Worm (Caenorhabditis elegans) whole organism, L1 larva: Measurements from ENCODE around the gene eas-1.

ENCODE experiments used
- C16A3.4 ChIP-seq: fragments of 150-350 bp; optimal IDR thresholded peaks from 2 replicates; lab custom pipeline; 2014; ENCODE audit warnings: missing biosample characterization, missing genetic modification characterization
- C34B4.2 ChIP-seq: sonication (generic microtip); optimal IDR thresholded peaks from 2 replicates; lab custom pipeline; 2017; ENCODE audit warnings: mild to moderate bottlenecking, missing genetic modification characterization, missing compliant biosample characterization
- F16B12.6 ChIP-seq: fragments of 150-350 bp; optimal IDR thresholded peaks from 2 replicates; lab custom pipeline; 2014; ENCODE audit warnings: missing biosample characterization, missing genetic modification characterization
- alr-1 ChIP-seq: fragments of 200-800 bp; sonication (Bioruptor generic); optimal IDR thresholded peaks from 2 replicates; lab custom pipeline; 2018; ENCODE audit warnings: borderline replicate concordance, mild to moderate bottlenecking, missing genetic modification characterization, missing compliant biosample characterization
- aly-2 ChIP-seq: fragments of 150-350 bp; optimal IDR thresholded peaks from 2 replicates; lab custom pipeline; 2014; ENCODE audit warnings: missing biosample characterization, missing genetic modification characterization
- ama-1 ChIP-seq: fragments of 150-350 bp; optimal IDR thresholded peaks from 2 replicates; lab custom pipeline; 2014
- blmp-1 ChIP-seq: fragments of 150-350 bp; optimal IDR thresholded peaks from 2 replicates; lab custom pipeline; 2014; ENCODE audit warnings: missing biosample characterization, missing genetic modification characterization
- ceh-82 ChIP-seq, 3 experiments: fragments of 150-350 bp in 1 of 3; sonication (generic microtip) in 2 of 3; optimal IDR thresholded peaks; 2 replicates each; lab custom pipeline; 2014 to 2017; ENCODE audit warnings: missing biosample characterization in 3 of 3, missing genetic modification characterization in 3 of 3
- ceh-88 ChIP-seq: fragments of 200-800 bp; sonication (Bioruptor generic); IDR thresholded peaks from 2 replicates; pipeline ENCODE4 v1.3.6; 2022; ENCODE audit warnings: missing genetic modification characterization, missing compliant biosample characterization
- dpl-1 ChIP-seq, 3 experiments: fragments of 150-350 bp in 2 of 3; sonication (generic microtip) in 1 of 3; optimal IDR thresholded peaks; 2 replicates each; lab custom pipeline; 2014 to 2017; ENCODE audit warnings: missing biosample characterization in 3 of 3, missing genetic modification characterization in 3 of 3, missing genetic modification reagents in 3 of 3
- dsc-1 ChIP-seq: sonication (generic microtip); optimal IDR thresholded peaks from 2 replicates; lab custom pipeline; 2016; ENCODE audit warnings: mild to moderate bottlenecking, missing genetic modification characterization, missing compliant biosample characterization
- efl-1 ChIP-seq, 4 experiments: fragments of 150-350 bp; optimal IDR thresholded peaks in 3 of 4; peaks in 1 of 4; 1 replicate in 1 of 4; 2 replicates in 3 of 4; lab custom pipeline; 2014; ENCODE audit warnings: missing biosample characterization in 2 of 4, missing genetic modification characterization in 2 of 4, missing genetic modification reagents in 2 of 4
- efl-3 ChIP-seq: fragments of 200-800 bp; sonication (Bioruptor generic); optimal IDR thresholded peaks from 2 replicates; lab custom pipeline; 2018; ENCODE audit warnings: mild to moderate bottlenecking, missing genetic modification characterization, missing compliant biosample characterization
- elt-2 ChIP-seq: sonication (generic microtip); optimal IDR thresholded peaks from 2 replicates; lab custom pipeline; 2016; ENCODE audit warnings: missing genetic modification characterization, mild to moderate bottlenecking, inconsistent platforms, missing compliant biosample characterization, missing genetic modification reagents
- elt-3 ChIP-seq, 6 experiments: fragments of 150-350 bp in 1 of 6; sonication (generic microtip); optimal IDR thresholded peaks; 2 replicates each; lab custom pipeline; 2017 to 2018; ENCODE audit warnings: missing biosample characterization in 6 of 6, missing genetic modification characterization in 6 of 6, inconsistent platforms in 1 of 6
- fkh-10 ChIP-seq: sonication (generic microtip); optimal IDR thresholded peaks from 2 replicates; lab custom pipeline; 2017; ENCODE audit warnings: missing biosample characterization, missing genetic modification reagents, missing genetic modification characterization
- fkh-8 ChIP-seq: sonication (generic microtip); optimal IDR thresholded peaks from 2 replicates; lab custom pipeline; 2016; ENCODE audit warnings: mild to moderate bottlenecking, missing genetic modification characterization, missing compliant biosample characterization
- grh-1 ChIP-seq: fragments of 200-800 bp; sonication (Bioruptor generic); IDR thresholded peaks from 2 replicates; pipeline ENCODE4 v1.3.6; 2022; ENCODE audit warnings: missing genetic modification reagents, missing genetic modification characterization, missing compliant biosample characterization
- irx-1 ChIP-seq: sonication (generic microtip); optimal IDR thresholded peaks from 2 replicates; lab custom pipeline; 2016; ENCODE audit warnings: missing genetic modification characterization, missing compliant biosample characterization
- isw-1 ChIP-seq: fragments of 200-800 bp; sonication (Bioruptor generic); IDR thresholded peaks from 2 replicates; pipeline ENCODE4 v1.3.6; 2022; ENCODE audit warnings: missing genetic modification characterization, missing compliant biosample characterization
- jun-1 ChIP-seq: fragments of 150-350 bp; optimal IDR thresholded peaks from 2 replicates; lab custom pipeline; 2014; ENCODE audit warnings: missing biosample characterization, missing genetic modification reagents, missing genetic modification characterization
- lin-13 ChIP-seq: fragments of 150-350 bp; optimal IDR thresholded peaks from 2 replicates; lab custom pipeline; 2014; ENCODE audit warnings: missing biosample characterization, missing genetic modification reagents, missing genetic modification characterization
- lin-14 ChIP-seq: fragments of 200-800 bp; sonication (Bioruptor generic); optimal IDR thresholded peaks from 2 replicates; lab custom pipeline; 2018; ENCODE audit warnings: mild to moderate bottlenecking, missing genetic modification characterization, moderate library complexity, missing compliant biosample characterization
- lin-35 ChIP-seq, 2 experiments: fragments of 150-350 bp; optimal IDR thresholded peaks; 2 replicates each; lab custom pipeline; 2014; ENCODE audit warnings: missing biosample characterization in 2 of 2, missing genetic modification characterization in 2 of 2, missing genetic modification reagents in 2 of 2
- lin-39 ChIP-seq: fragments of 150-350 bp; optimal IDR thresholded peaks from 2 replicates; lab custom pipeline; 2014; ENCODE audit warnings: missing biosample characterization, missing genetic modification reagents, missing genetic modification characterization
- lir-3 ChIP-seq: sonication (generic microtip); optimal IDR thresholded peaks from 2 replicates; lab custom pipeline; 2016; ENCODE audit warnings: mild to moderate bottlenecking, missing genetic modification characterization, moderate library complexity, missing compliant biosample characterization; ENCODE audit not compliant: poor library complexity
- lsy-2 ChIP-seq, 2 experiments: fragments of 150-350 bp; optimal IDR thresholded peaks; 2 replicates each; lab custom pipeline; 2014; ENCODE audit warnings: missing biosample characterization in 2 of 2, missing genetic modification characterization in 2 of 2
- mef-2 ChIP-seq: fragments of 150-350 bp; optimal IDR thresholded peaks from 2 replicates; lab custom pipeline; 2014; ENCODE audit warnings: missing biosample characterization, missing genetic modification characterization
- mep-1 ChIP-seq: fragments of 150-350 bp; optimal IDR thresholded peaks from 2 replicates; lab custom pipeline; 2014; ENCODE audit warnings: missing biosample characterization, missing genetic modification characterization
- nhr-12 ChIP-seq: sonication (generic microtip); optimal IDR thresholded peaks from 2 replicates; lab custom pipeline; 2017; ENCODE audit warnings: missing biosample characterization, missing genetic modification characterization
- nhr-20 ChIP-seq: sonication (generic microtip); optimal IDR thresholded peaks from 2 replicates; lab custom pipeline; 2016; ENCODE audit warnings: mild to moderate bottlenecking, missing genetic modification characterization, missing compliant biosample characterization
- nhr-237 ChIP-seq: fragments of 150-350 bp; optimal IDR thresholded peaks from 2 replicates; lab custom pipeline; 2014; ENCODE audit warnings: missing biosample characterization, missing genetic modification characterization
- nhr-28 ChIP-seq: fragments of 150-350 bp; optimal IDR thresholded peaks from 2 replicates; lab custom pipeline; 2014; ENCODE audit warnings: missing biosample characterization, missing genetic modification characterization
- nhr-77 ChIP-seq: fragments of 150-350 bp; optimal IDR thresholded peaks from 2 replicates; lab custom pipeline; 2014; ENCODE audit warnings: missing biosample characterization, missing genetic modification characterization
- nhr-84 ChIP-seq: sonication (generic microtip); optimal IDR thresholded peaks from 2 replicates; lab custom pipeline; 2017; ENCODE audit warnings: missing biosample characterization, missing genetic modification characterization
- nhr-85 ChIP-seq: sonication (generic microtip); peaks from one replicate; lab custom pipeline; 2016; ENCODE audit warnings: missing genetic modification characterization, inconsistent platforms, missing compliant biosample characterization
- pax-3 ChIP-seq: fragments of 200-800 bp; sonication (Bioruptor generic); optimal IDR thresholded peaks from 2 replicates; lab custom pipeline; 2018; ENCODE audit warnings: mild to moderate bottlenecking, missing genetic modification characterization, moderate library complexity, missing compliant biosample characterization
- skn-1 ChIP-seq: fragments of 150-350 bp; optimal IDR thresholded peaks from 2 replicates; lab custom pipeline; 2014; ENCODE audit warnings: missing biosample characterization, missing genetic modification characterization
- snpc-4 ChIP-seq: fragments of 150-350 bp; optimal IDR thresholded peaks from 2 replicates; lab custom pipeline; 2014; ENCODE audit warnings: missing biosample characterization, missing genetic modification characterization
- snu-23 ChIP-seq: sonication (generic microtip); optimal IDR thresholded peaks from 2 replicates; lab custom pipeline; 2016; ENCODE audit warnings: missing genetic modification characterization, missing compliant biosample characterization
- sox-4 ChIP-seq: sonication (generic microtip); optimal IDR thresholded peaks from 2 replicates; lab custom pipeline; 2016; ENCODE audit warnings: missing genetic modification characterization, missing compliant biosample characterization
- sup-37 ChIP-seq: fragments of 200-800 bp; sonication (Bioruptor generic); optimal IDR thresholded peaks from 2 replicates; lab custom pipeline; 2018; ENCODE audit warnings: mild to moderate bottlenecking, missing genetic modification characterization, missing compliant biosample characterization
- tbx-2 ChIP-seq: sonication (generic microtip); optimal IDR thresholded peaks from 2 replicates; lab custom pipeline; 2016; ENCODE audit warnings: missing genetic modification characterization, missing compliant biosample characterization
- tlp-1 ChIP-seq: fragments of 150-350 bp; optimal IDR thresholded peaks from 2 replicates; lab custom pipeline; 2014; ENCODE audit warnings: missing biosample characterization, missing genetic modification characterization
- unc-130 ChIP-seq: fragments of 150-350 bp; optimal IDR thresholded peaks from 2 replicates; lab custom pipeline; 2017; ENCODE audit warnings: missing biosample characterization, missing genetic modification characterization, inconsistent platforms
- unc-62 ChIP-seq: fragments of 150-350 bp; optimal IDR thresholded peaks from 2 replicates; lab custom pipeline; 2014; ENCODE audit warnings: missing biosample characterization, missing genetic modification reagents, missing genetic modification characterization
- unc-86 ChIP-seq: sonication (generic microtip); optimal IDR thresholded peaks from 2 replicates; lab custom pipeline; 2016; ENCODE audit warnings: missing genetic modification characterization, missing compliant biosample characterization
- xbp-1 ChIP-seq: sonication (generic microtip); optimal IDR thresholded peaks from 2 replicates; lab custom pipeline; 2016; ENCODE audit warnings: missing genetic modification characterization, missing compliant biosample characterization
- zag-1 ChIP-seq: fragments of 150-350 bp; optimal IDR thresholded peaks from 2 replicates; lab custom pipeline; 2014; ENCODE audit warnings: missing biosample characterization, missing genetic modification characterization
- ztf-11 ChIP-seq, 2 experiments: sonication (generic microtip); optimal IDR thresholded peaks; 2 replicates each; lab custom pipeline; 2016 to 2017; ENCODE audit warnings: missing genetic modification characterization in 2 of 2, missing biosample characterization in 1 of 2, missing compliant biosample characterization in 1 of 2
- ztf-4 ChIP-seq: fragments of 150-350 bp; optimal IDR thresholded peaks from 2 replicates; lab custom pipeline; 2014; ENCODE audit warnings: missing biosample characterization, missing genetic modification characterization

The eas-1 gene

ce11 chrII:4741527-4742187 is 1.4 kb downstream of the eas-1 start, which contains the start of gene acs-11 (continued):
- no peak for TF ChIP-seq mef-2 (tag; lab: Kevin White, UChicago)
- TF ChIP-seq, all 84 proteins: peak for 12

- TF ChIP-seq snu-23 (GFP tag; lab: Kevin White, UChicago) (peak; percentile 71), elt-3 (tag; optimal IDR thresholded peaks at IDR 0.05; lab: Kevin White, UChicago) (peak; percentile 4 to 98 (median 80)), nhr-85 (tag; lab: Kevin White, UChicago) (peak; percentile 96), nhr-28 (tag; lab: Kevin White, UChicago) (no peak), zag-1 (tag; lab: Kevin White, UChicago) (no peak), unc-130 (tag; lab: Kevin White, UChicago) (peak; percentile 84), fkh-10 (no peak), dsc-1 (tag; lab: Kevin White, UChicago) (no peak), dpl-1 (GFP tag; optimal IDR thresholded peaks at IDR 0.05; lab: Kevin White, UChicago) (peak in 1 of 3 experiments; percentile 22), nhr-12 (tag; lab: Kevin White, UChicago) (no peak), blmp-1 (tag; lab: Kevin White, UChicago) (peak; percentile 95), nhr-84 (tag; lab: Kevin White, UChicago) (no peak), irx-1 (tag; lab: Kevin White, UChicago) (no peak), nhr-237 (tag; lab: Kevin White, UChicago) (no peak), unc-62 (GFP tag; lab: Kevin White, UChicago) (no peak), C16A3.4 (no peak), alr-1 (tag; lab: Kevin White, UChicago) (no peak), isw-1 (GFP tag; lab: Robert Waterston, UW) (no peak), tlp-1 (tag; lab: Kevin White, UChicago) (no peak), lin-35 (GFP tag; optimal IDR thresholded peaks at IDR 0.05; lab: Kevin White, UChicago) (peak in 1 of 2 experiments; percentile 55), ama-1 (lab: Kevin White, UChicago) (no peak), lin-13 (GFP tag; lab: Kevin White, UChicago) (no peak), sox-4 (no peak), ztf-4 (tag; lab: Kevin White, UChicago) (no peak), snpc-4 (tag; lab: Kevin White, UChicago) (no peak), lir-3 (tag; lab: Kevin White, UChicago) (no peak), sup-37 (GFP tag; lab: Kevin White, UChicago) (no peak), elt-2 (tag; lab: Kevin White, UChicago) (no peak), lin-14 (GFP tag; lab: Kevin White, UChicago) (peak; percentile 68), F16B12.6 (tag; lab: Kevin White, UChicago) (no peak), aly-2 (tag; lab: Kevin White, UChicago) (no peak), unc-86 (tag; lab: Kevin White, UChicago) (no peak), efl-3 (no peak), xbp-1 (no peak), pax-3 (tag; lab: Kevin White, UChicago) (no peak), mep-1 (tag; lab: Kevin White, UChicago) (no peak), C34B4.2 (tag; lab: Kevin White, UChicago) (no peak), fkh-8 (no peak), grh-1 (peak; percentile 73), ceh-88 (GFP tag; lab: Robert Waterston, UW) (no peak), skn-1 (tag; lab: Kevin White, UChicago) (no peak), ceh-82 (tag; optimal IDR thresholded peaks at IDR 0.05; lab: Kevin White, UChicago) (no peak), tbx-2 (tag; lab: Kevin White, UChicago) (peak; percentile 63), efl-1 (optimal IDR thresholded peaks at IDR 0.05; lab: Kevin White, UChicago) (peak in 1 of 2 experiments; percentile 8), efl-1 (GFP tag; optimal IDR thresholded peaks at IDR 0.05 in 1 of 2; lab: Kevin White, UChicago) (peak in 1 of 2 experiments; percentile 68), mef-2 (tag; lab: Kevin White, UChicago) (no peak), jun-1 (tag; lab: Kevin White, UChicago) (no peak), lsy-2 (tag; optimal IDR thresholded peaks at IDR 0.05; lab: Kevin White, UChicago) (peak in 1 of 2 experiments; percentile 38), lin-39 (tag; lab: Kevin White, UChicago) (no peak), ztf-11 (tag; optimal IDR thresholded peaks at IDR 0.05; lab: Kevin White, UChicago) (no peak), nhr-20 (peak; percentile 82), nhr-77 (no peak)
These were observed 5.1 kb downstream of the eas-1 start for ce11 chrII:4745281-4745680.
